Worm (Caenorhabditis elegans) whole organism, late embryonic: ENCODE results near the gene hpo-9.

Experiments
- F13H6.1 ChIP-seq: sonication (generic microtip); optimal IDR thresholded peaks from 2 replicates; lab custom pipeline; 2016; ENCODE audit warnings: missing genetic modification characterization, missing compliant biosample characterization
- K02D7.2 ChIP-seq: sonication (generic microtip); optimal IDR thresholded peaks from 2 replicates; lab custom pipeline; 2017; ENCODE audit warnings: mild to moderate bottlenecking, missing genetic modification characterization, missing compliant biosample characterization
- K09A11.1 ChIP-seq: sonication (generic microtip); optimal IDR thresholded peaks from 2 replicates; lab custom pipeline; 2017; ENCODE audit warnings: antibody characterized with exemption, mild to moderate bottlenecking, missing genetic modification characterization, missing compliant biosample characterization; ENCODE audit not compliant: insufficient read depth
- T23F11.4 ChIP-seq: fragments of 200-800 bp; sonication (Bioruptor generic); optimal IDR thresholded peaks from 2 replicates; lab custom pipeline; 2018; ENCODE audit warnings: mild to moderate bottlenecking, missing genetic modification characterization, missing compliant biosample characterization
- ama-1 ChIP-seq: fragments of 150-350 bp; optimal IDR thresholded peaks from 2 replicates; lab custom pipeline; 2014
- ceh-18 ChIP-seq: sonication (generic microtip); optimal IDR thresholded peaks from 2 replicates; lab custom pipeline; 2016; ENCODE audit warnings: missing genetic modification characterization, missing compliant biosample characterization
- ceh-2 ChIP-seq: sonication (generic microtip); optimal IDR thresholded peaks from 2 replicates; lab custom pipeline; 2016; ENCODE audit warnings: missing genotype, missing genetic modification characterization, missing compliant biosample characterization
- ceh-22 ChIP-seq: sonication (generic microtip); optimal IDR thresholded peaks from 2 replicates; lab custom pipeline; 2017; ENCODE audit warnings: missing biosample characterization, missing genetic modification characterization
- ceh-30 ChIP-seq: fragments of 150-350 bp; optimal IDR thresholded peaks from 2 replicates; lab custom pipeline; 2014; ENCODE audit warnings: missing biosample characterization, missing genetic modification characterization
- ceh-31 ChIP-seq: sonication (generic microtip); optimal IDR thresholded peaks from 2 replicates; lab custom pipeline; 2016; ENCODE audit warnings: missing genetic modification characterization, missing compliant biosample characterization
- ceh-48 ChIP-seq: sonication (generic microtip); optimal IDR thresholded peaks from 2 replicates; lab custom pipeline; 2016; ENCODE audit warnings: missing genetic modification characterization, inconsistent platforms, missing compliant biosample characterization
- ceh-6 ChIP-seq: fragments of 200-800 bp; sonication (Bioruptor generic); optimal IDR thresholded peaks from 2 replicates; lab custom pipeline; 2018; ENCODE audit warnings: mild to moderate bottlenecking, missing genetic modification characterization, missing compliant biosample characterization
- ceh-9 ChIP-seq: sonication (generic microtip); optimal IDR thresholded peaks from 2 replicates; lab custom pipeline; 2016; ENCODE audit warnings: mild to moderate bottlenecking, missing genetic modification characterization, inconsistent platforms, missing compliant biosample characterization
- dmd-4 ChIP-seq: sonication (generic microtip); optimal IDR thresholded peaks from 2 replicates; lab custom pipeline; 2016; ENCODE audit warnings: borderline replicate concordance, missing genetic modification characterization, missing compliant biosample characterization
- elt-2 ChIP-seq: sonication (generic microtip); optimal IDR thresholded peaks from 2 replicates; lab custom pipeline; 2016; ENCODE audit warnings: missing genetic modification reagents, missing genetic modification characterization, missing compliant biosample characterization
- fkh-10 ChIP-seq: fragments of 150-350 bp; optimal IDR thresholded peaks from 2 replicates; lab custom pipeline; 2014; ENCODE audit warnings: missing biosample characterization, missing genetic modification reagents, missing genetic modification characterization
- hlh-13 ChIP-seq: fragments of 200-800 bp; sonication (Bioruptor generic); optimal IDR thresholded peaks from 2 replicates; lab custom pipeline; 2018; ENCODE audit warnings: mild to moderate bottlenecking, missing genetic modification characterization, missing compliant biosample characterization
- hlh-30 ChIP-seq: sonication (generic microtip); optimal IDR thresholded peaks from 2 replicates; lab custom pipeline; 2017; ENCODE audit warnings: antibody characterized with exemption, missing genetic modification characterization, missing compliant biosample characterization; ENCODE audit not compliant: insufficient read depth
- hlh-8 ChIP-seq: sonication (generic microtip); optimal IDR thresholded peaks from 2 replicates; lab custom pipeline; 2016; ENCODE audit warnings: missing genotype, missing genetic modification characterization, missing compliant biosample characterization
- lim-6 ChIP-seq: sonication (generic microtip); optimal IDR thresholded peaks from 2 replicates; lab custom pipeline; 2016; ENCODE audit warnings: missing genetic modification characterization, missing compliant biosample characterization
- madf-2 ChIP-seq: sonication (generic microtip); optimal IDR thresholded peaks from 2 replicates; lab custom pipeline; 2017; ENCODE audit warnings: missing genetic modification characterization, missing compliant biosample characterization
- nhr-232 ChIP-seq: sonication (generic microtip); optimal IDR thresholded peaks from 2 replicates; lab custom pipeline; 2016; ENCODE audit warnings: missing genetic modification characterization, missing compliant biosample characterization
- npax-4 ChIP-seq: sonication (generic microtip); optimal IDR thresholded peaks from 2 replicates; lab custom pipeline; 2016; ENCODE audit warnings: missing genetic modification characterization, missing compliant biosample characterization
- pag-3 ChIP-seq: sonication (generic microtip); optimal IDR thresholded peaks from 2 replicates; lab custom pipeline; 2016; ENCODE audit warnings: missing compliant biosample characterization, missing genetic modification characterization, borderline replicate concordance
- pat-9 ChIP-seq: fragments of 200-800 bp; sonication (Bioruptor generic); optimal IDR thresholded peaks from 2 replicates; lab custom pipeline; 2018; ENCODE audit warnings: mild to moderate bottlenecking, missing genetic modification characterization, moderate library complexity, missing compliant biosample characterization
- pha-4 ChIP-seq: fragments of 150-350 bp; optimal IDR thresholded peaks from 2 replicates; lab custom pipeline; 2018; ENCODE audit warnings: missing biosample characterization, missing genetic modification reagents, missing genetic modification characterization
- pqm-1 ChIP-seq: sonication (generic microtip); optimal IDR thresholded peaks from 2 replicates; lab custom pipeline; 2016; ENCODE audit warnings: missing genetic modification characterization, missing compliant biosample characterization
- sox-4 ChIP-seq: sonication (generic microtip); optimal IDR thresholded peaks from 2 replicates; lab custom pipeline; 2017; ENCODE audit warnings: mild to moderate bottlenecking, missing genetic modification characterization, inconsistent platforms, missing compliant biosample characterization
- tbx-7 ChIP-seq: sonication (generic microtip); optimal IDR thresholded peaks from 2 replicates; lab custom pipeline; 2016; ENCODE audit warnings: missing genotype, missing genetic modification characterization, missing compliant biosample characterization
- ttx-3 ChIP-seq: sonication (generic microtip); optimal IDR thresholded peaks from 2 replicates; lab custom pipeline; 2016; ENCODE audit warnings: missing genetic modification reagents, missing genetic modification characterization, missing compliant biosample characterization
- unc-3 ChIP-seq, 2 experiments: fragments of 200-800 bp in 1 of 2; sonication (Bioruptor generic) in 1 of 2; sonication (generic microtip) in 1 of 2; conservative IDR thresholded peaks in 1 of 2; optimal IDR thresholded peaks in 1 of 2; 2 replicates each; pipeline versions ENCODE4 v1.3.6 to Lab custom; 2016 to 2022; ENCODE audit warnings: missing compliant biosample characterization in 2 of 2, missing genetic modification characterization in 2 of 2, missing genetic modification reagents in 1 of 2
- unc-42 ChIP-seq: sonication (generic microtip); optimal IDR thresholded peaks from 2 replicates; lab custom pipeline; 2016; ENCODE audit warnings: missing genotype, missing genetic modification characterization, missing compliant biosample characterization
- unc-55 ChIP-seq: sonication (generic microtip); optimal IDR thresholded peaks from 2 replicates; lab custom pipeline; 2017; ENCODE audit warnings: missing biosample characterization, missing genetic modification reagents, missing genetic modification characterization
- unc-86 ChIP-seq: sonication (generic microtip); optimal IDR thresholded peaks from 2 replicates; lab custom pipeline; 2016; ENCODE audit warnings: missing genetic modification characterization, missing compliant biosample characterization
- ztf-16 ChIP-seq: sonication (generic microtip); optimal IDR thresholded peaks from 2 replicates; lab custom pipeline; 2017; ENCODE audit warnings: missing genetic modification characterization, missing compliant biosample characterization

hpo-9 gene

ce11 chrV:7223941-7224340, 13.0 kb downstream of the hpo-9 start, which contains the start of gene C13F10.1 (continued):
- no peak for TF ChIP-seq unc-3 (GFP tag; conservative IDR thresholded peaks at IDR 0.05; lab: Robert Waterston, UW)
- TF ChIP-seq unc-3 (tag; optimal IDR thresholded peaks at IDR 0.05; lab: Kevin White, UChicago): no peak
- no peak for TF ChIP-seq unc-86
- TF ChIP-seq ama-1 (lab: Kevin White, UChicago): no peak
- TF ChIP-seq npax-4 (tag; lab: Kevin White, UChicago): no peak
- no peak for TF ChIP-seq ztf-16 (tag; lab: Kevin White, UChicago)
- no peak for TF ChIP-seq ceh-18 (tag; lab: Kevin White, UChicago)
- TF ChIP-seq ceh-2 (tag; lab: Kevin White, UChicago): no peak
- no peak for TF ChIP-seq F13H6.1 (tag; lab: Kevin White, UChicago)
- no peak for TF ChIP-seq hlh-30

- TF ChIP-seq ceh-22 (tag; lab: Kevin White, UChicago) (no peak), ceh-9 (tag; lab: Kevin White, UChicago) (no peak), madf-2 (tag; lab: Kevin White, UChicago) (no peak), ceh-31 (tag; lab: Kevin White, UChicago) (no peak), K02D7.2 (tag; lab: Kevin White, UChicago) (no peak), ttx-3 (tag; lab: Kevin White, UChicago) (no peak), ceh-6 (GFP tag; lab: Kevin White, UChicago) (no peak)
Observed at ce11 chrV:7223152-7223551, 13.8 kb downstream of the hpo-9 start, which contains the start of gene C13F10.7. Gene C13F10.7 (minus strand): TSS chrV:7223252.

- TF ChIP-seq ceh-48 (tag; lab: Kevin White, UChicago) (peak; percentile 75), tbx-7 (tag; lab: Kevin White, UChicago) (no peak)
Observed at ce11 chrV:7220973-7221519, 15.9 kb downstream of the hpo-9 start, which contains the start of the genes C13F10.8, C13F10.6 and kxd-1. Gene C13F10.8 (minus strand): TSS chrV:7221023. Gene C13F10.6 (minus strand): TSS chrV:7221039. Gene kxd-1 (plus strand): TSS chrV:7221469.

- TF ChIP-seq hlh-8 (tag; lab: Kevin White, UChicago) (no peak), T23F11.4 (no peak), lim-6 (tag; lab: Kevin White, UChicago) (no peak), unc-55 (GFP tag; lab: Kevin White, UChicago) (no peak), ceh-30 (tag; lab: Kevin White, UChicago) (no peak), fkh-10 (no peak), pqm-1 (tag; lab: Kevin White, UChicago) (no peak)
Observed at ce11 chrV:7218988-7219387, 17.9 kb downstream of the hpo-9 start, which contains the start of gene C13F10.5. Gene C13F10.5 (minus strand): TSS chrV:7219088.

- no peak for TF ChIP-seq pat-9 (tag; lab: Kevin White, UChicago)
- no peak for TF ChIP-seq sox-4 (tag; lab: Kevin White, UChicago)
- no peak for TF ChIP-seq ceh-9 (tag; lab: Kevin White, UChicago)
- TF ChIP-seq unc-42 (tag; lab: Kevin White, UChicago): peak; percentile 23
- TF ChIP-seq ceh-18 (tag; lab: Kevin White, UChicago): peak; percentile 4
- TF ChIP-seq pqm-1 (tag; lab: Kevin White, UChicago): no peak
- TF ChIP-seq F13H6.1 (tag; lab: Kevin White, UChicago): no peak
- no peak for TF ChIP-seq elt-2 (tag; lab: Kevin White, UChicago)
- TF ChIP-seq pha-4: no peak
- no peak for TF ChIP-seq madf-2 (tag; lab: Kevin White, UChicago)
- TF ChIP-seq ceh-31 (tag; lab: Kevin White, UChicago): peak; percentile 5
- TF ChIP-seq nhr-232 (tag; lab: Kevin White, UChicago): no peak
Observed at ce11 chrV:7216016-7216415, 20.9 kb downstream of the hpo-9 start.

ce11 chrV:7214802-7215201, 22.1 kb downstream of the hpo-9 start, which contains the start of gene soap-1:
Gene soap-1 (minus strand): TSS chrV:7214902.
- TF ChIP-seq pag-3 (tag; lab: Kevin White, UChicago) (no peak), dmd-4 (tag; lab: Kevin White, UChicago) (no peak), nhr-232 (tag; lab: Kevin White, UChicago) (no peak), hlh-13 (GFP tag; lab: Kevin White, UChicago) (no peak), ceh-6 (GFP tag; lab: Kevin White, UChicago) (no peak), K09A11.1 (tag; lab: Kevin White, UChicago) (no peak), ama-1 (lab: Kevin White, UChicago) (no peak), npax-4 (tag; lab: Kevin White, UChicago) (no peak), ceh-18 (tag; lab: Kevin White, UChicago) (no peak)
